Fruit fly (Drosophila melanogaster) whole organism, embryonic: ENCODE measurements around the gene CG13248.

Experiments
- Antp ChIP-seq: fragments of 200-800 bp; sonication (Bioruptor generic); optimal IDR thresholded peaks from 3 replicates; lab custom pipeline; 2016; ENCODE audit warnings: missing biosample characterization, missing genetic modification characterization
- Awh ChIP-seq: fragments of 200-800 bp; sonication (Bioruptor generic); IDR thresholded peaks from 2 replicates; pipeline ENCODE4, ENCODE4 v1.3.6; 2022; ENCODE audit warnings: missing biosample characterization, missing genetic modification characterization
- CG10431 ChIP-seq: fragments of 200-800 bp; sonication (Bioruptor generic); optimal IDR thresholded peaks from 3 replicates; lab custom pipeline; 2018; ENCODE audit warnings: missing biosample characterization, mild to moderate bottlenecking, missing genetic modification characterization
- CG11093 ChIP-seq: fragments of 200-800 bp; sonication (Bioruptor generic); IDR thresholded peaks from 3 replicates; pipeline ENCODE4 v1.3.6; 2022; ENCODE audit warnings: missing biosample characterization, missing genetic modification characterization
- CG12236 ChIP-seq: fragments of 200-800 bp; sonication (Bioruptor generic); optimal IDR thresholded peaks from 2 replicates; lab custom pipeline; 2016; ENCODE audit warnings: missing biosample characterization, missing genetic modification characterization
- CG13287 ChIP-seq: fragments of 200-800 bp; sonication (Bioruptor generic); IDR thresholded peaks from 2 replicates; pipeline ENCODE4 v1.3.6; 2022; ENCODE audit warnings: missing biosample characterization, missing genetic modification characterization; ENCODE audit not compliant: partially characterized antibody
- CG13296 ChIP-seq: fragments of 200-800 bp; sonication (Bioruptor generic); optimal IDR thresholded peaks from 3 replicates; lab custom pipeline; 2018; ENCODE audit warnings: missing biosample characterization, mild to moderate bottlenecking, missing genetic modification characterization
- CG14014 ChIP-seq: fragments of 200-800 bp; sonication (Bioruptor generic); IDR thresholded peaks from 2 replicates; pipeline ENCODE4 v1.3.6; 2022; ENCODE audit warnings: missing biosample characterization, missing genetic modification characterization
- CG15696 ChIP-seq: fragments of 200-800 bp; sonication (Bioruptor generic); optimal IDR thresholded peaks from 2 replicates; lab custom pipeline; 2019; ENCODE audit warnings: missing biosample characterization, mild to moderate bottlenecking, missing genetic modification characterization, moderate library complexity
- CG17802 ChIP-seq: fragments of 200-800 bp; sonication (Bioruptor generic); optimal IDR thresholded peaks from 2 replicates; lab custom pipeline; 2018; ENCODE audit warnings: missing biosample characterization, mild to moderate bottlenecking, missing genetic modification characterization, moderate library complexity
- CG18262 ChIP-seq: fragments of 200-800 bp; optimal IDR thresholded peaks from 3 replicates; lab custom pipeline; 2019; ENCODE audit warnings: missing biosample characterization, mild to moderate bottlenecking, missing genetic modification characterization, moderate library complexity
- CG2116 ChIP-seq: fragments of 200-800 bp; sonication (Bioruptor generic); optimal IDR thresholded peaks from 3 replicates; lab custom pipeline; 2018; ENCODE audit warnings: missing biosample characterization, mild to moderate bottlenecking, missing genetic modification characterization
- CG2875 ChIP-seq: fragments of 200-800 bp; sonication (Bioruptor generic); optimal IDR thresholded peaks from 2 replicates; lab custom pipeline; 2017; ENCODE audit warnings: missing biosample characterization, mild to moderate bottlenecking, missing genetic modification characterization, missing genetic modification reagents
- CG34422 ChIP-seq: fragments of 200-800 bp; sonication (Bioruptor generic); IDR thresholded peaks from 3 replicates; pipeline ENCODE4 v1.3.6; 2022; ENCODE audit warnings: missing biosample characterization, missing genetic modification characterization
- CG3847 ChIP-seq: fragments of 200-800 bp; sonication (Bioruptor generic); IDR thresholded peaks from 2 replicates; pipeline ENCODE4 v1.3.6; 2022; ENCODE audit warnings: missing biosample characterization, missing genetic modification characterization
- CG42726 ChIP-seq: fragments of 200-800 bp; sonication (Bioruptor generic); IDR thresholded peaks from 2 replicates; pipeline ENCODE4 v1.3.6; 2022; ENCODE audit warnings: missing biosample characterization, missing genetic modification characterization; ENCODE audit not compliant: partially characterized antibody
- CG4282 ChIP-seq: fragments of 200-800 bp; sonication (Bioruptor generic); optimal IDR thresholded peaks from 2 replicates; lab custom pipeline; 2016; ENCODE audit warnings: missing biosample characterization, missing genetic modification characterization
- CG5953 ChIP-seq: fragments of 200-800 bp; sonication (Bioruptor generic); IDR thresholded peaks from 2 replicates; pipeline ENCODE4 v1.3.6; 2022; ENCODE audit warnings: missing biosample characterization, missing genetic modification characterization
- CG7963 ChIP-seq: fragments of 200-800 bp; sonication (Bioruptor generic); IDR thresholded peaks from 3 replicates; pipeline ENCODE4 v1.3.6; 2022; ENCODE audit warnings: missing biosample characterization, missing genetic modification characterization; ENCODE audit not compliant: partially characterized antibody
- CG8765 ChIP-seq: fragments of 200-800 bp; sonication (Bioruptor generic); IDR thresholded peaks from 2 replicates; pipeline ENCODE4 v1.3.6; 2022; ENCODE audit warnings: missing biosample characterization, missing genetic modification characterization
- CG9215 ChIP-seq: fragments of 200-800 bp; sonication (Bioruptor generic); IDR thresholded peaks from 2 replicates; pipeline ENCODE4 v1.3.6; 2022; ENCODE audit warnings: missing biosample characterization, missing genetic modification characterization
- CTCF ChIP-seq: fragments of 200-800 bp; sonication (Bioruptor generic); optimal IDR thresholded peaks from 2 replicates; lab custom pipeline; 2017; ENCODE audit warnings: missing biosample characterization, mild to moderate bottlenecking, missing genetic modification characterization, moderate library complexity
- CoRest ChIP-seq: fragments of 200-800 bp; sonication (Bioruptor generic); optimal IDR thresholded peaks from 3 replicates; lab custom pipeline; 2018; ENCODE audit warnings: missing biosample characterization, mild to moderate bottlenecking, missing genetic modification characterization, moderate library complexity
- D19B ChIP-seq: fragments of 200-800 bp; sonication (Bioruptor generic); optimal IDR thresholded peaks from 2 replicates; lab custom pipeline; 2017; ENCODE audit warnings: missing biosample characterization, mild to moderate bottlenecking, missing genetic modification characterization
- Doc3 ChIP-seq: fragments of 200-800 bp; sonication (Bioruptor generic); IDR thresholded peaks from 3 replicates; pipeline ENCODE4 v1.3.6; 2022; ENCODE audit warnings: missing biosample characterization, missing genetic modification characterization; ENCODE audit not compliant: partially characterized antibody
- H15 ChIP-seq: fragments of 200-800 bp; sonication (Bioruptor generic); IDR thresholded peaks from 3 replicates; pipeline ENCODE4 v1.3.6; 2022; ENCODE audit warnings: missing biosample characterization, missing genetic modification characterization
- Jarid2 ChIP-seq: fragments of 200-800 bp; sonication (Bioruptor generic); optimal IDR thresholded peaks from 3 replicates; lab custom pipeline; 2017; ENCODE audit warnings: mild to moderate bottlenecking, missing biosample characterization, missing genetic modification reagents, missing genetic modification characterization
- Med ChIP-seq: fragments of 200-800 bp; sonication (Bioruptor generic); peaks from one replicate; lab custom pipeline; 2016; ENCODE audit warnings: missing biosample characterization, missing genetic modification characterization, mild to moderate bottlenecking, inconsistent platforms, moderate library complexity
- Myb ChIP-seq: fragments of 200-800 bp; sonication (Bioruptor generic); optimal IDR thresholded peaks from 2 replicates; lab custom pipeline; 2016; ENCODE audit warnings: missing biosample characterization, missing genetic modification characterization
- NFAT ChIP-seq: fragments of 200-800 bp; sonication (Bioruptor generic); IDR thresholded peaks from 2 replicates; pipeline ENCODE4 v1.3.6; 2022; ENCODE audit warnings: missing biosample characterization, missing genetic modification characterization
- Opbp ChIP-seq: fragments of 200-800 bp; sonication (Bioruptor generic); IDR thresholded peaks from 3 replicates; pipeline ENCODE4 v1.3.6; 2022; ENCODE audit warnings: missing biosample characterization, missing genetic modification characterization; ENCODE audit not compliant: partially characterized antibody
- YL-1 ChIP-seq: fragments of 200-800 bp; sonication (Bioruptor generic); optimal IDR thresholded peaks from 3 replicates; lab custom pipeline; 2017; ENCODE audit warnings: missing biosample characterization, mild to moderate bottlenecking, missing genetic modification characterization
- aop ChIP-seq: fragments of 200-800 bp; sonication (Bioruptor generic); IDR thresholded peaks from 2 replicates; pipeline ENCODE4 v1.3.6; 2022; ENCODE audit warnings: missing biosample characterization, missing genetic modification characterization
- chinmo ChIP-seq: fragments of 200-800 bp; sonication (Bioruptor generic); IDR thresholded peaks from 4 replicates; pipeline ENCODE4 v1.3.6; 2022; ENCODE audit warnings: missing biosample characterization, missing genetic modification characterization; ENCODE audit not compliant: partially characterized antibody
- crc ChIP-seq: fragments of 200-800 bp; sonication (Bioruptor generic); optimal IDR thresholded peaks from 2 replicates; lab custom pipeline; 2016; ENCODE audit warnings: missing biosample characterization, missing genetic modification characterization
- crol ChIP-seq: fragments of 200-800 bp; sonication (Bioruptor generic); IDR thresholded peaks from 2 replicates; pipeline ENCODE4 v1.3.6; 2022; ENCODE audit warnings: missing biosample characterization, missing genetic modification characterization
- dimm ChIP-seq: fragments of 200-800 bp; sonication (Bioruptor generic); IDR thresholded peaks from 2 replicates; pipeline ENCODE4 v1.3.6; 2022; ENCODE audit warnings: missing biosample characterization, missing genetic modification characterization
- dmrt11E ChIP-seq: fragments of 200-800 bp; sonication (Bioruptor generic); optimal IDR thresholded peaks from 3 replicates; lab custom pipeline; 2018; ENCODE audit warnings: missing biosample characterization, mild to moderate bottlenecking, missing genetic modification characterization, moderate library complexity
- ems ChIP-seq: fragments of 200-800 bp; sonication (Bioruptor generic); optimal IDR thresholded peaks from 3 replicates; lab custom pipeline; 2016; ENCODE audit warnings: missing biosample characterization, missing genetic modification characterization
- fu2 ChIP-seq: fragments of 200-800 bp; sonication (Bioruptor generic); optimal IDR thresholded peaks from 2 replicates; lab custom pipeline; 2016; ENCODE audit warnings: missing biosample characterization, missing genetic modification characterization
- kni ChIP-seq: fragments of 200-800 bp; sonication (Bioruptor generic); optimal IDR thresholded peaks from 3 replicates; lab custom pipeline; 2017; ENCODE audit warnings: mild to moderate bottlenecking, missing biosample characterization, missing genetic modification reagents, missing genetic modification characterization
- mld ChIP-seq: fragments of 200-800 bp; sonication (Bioruptor generic); IDR thresholded peaks from 3 replicates; pipeline ENCODE4 v1.3.6; 2022; ENCODE audit warnings: missing biosample characterization, missing genetic modification characterization; ENCODE audit not compliant: partially characterized antibody
- otp ChIP-seq: fragments of 200-800 bp; sonication (Bioruptor generic); IDR thresholded peaks from 3 replicates; pipeline ENCODE4, ENCODE4 v1.3.6; 2022; ENCODE audit warnings: missing biosample characterization, missing genetic modification characterization
- pita ChIP-seq: fragments of 200-800 bp; sonication (Bioruptor generic); optimal IDR thresholded peaks from 2 replicates; lab custom pipeline; 2017; ENCODE audit warnings: missing biosample characterization, mild to moderate bottlenecking, missing genetic modification characterization
- prd ChIP-seq, 3 experiments: fragments of >200 bp in 2 of 3; fragments of 200-800 bp in 1 of 3; sonication (Bioruptor generic) in 1 of 3; optimal IDR thresholded peaks in 2 of 3; IDR thresholded peaks in 1 of 3; 2 replicates in 2 of 3; 3 replicates in 1 of 3; pipeline versions ENCODE4 v1.3.6 to Lab custom; 2017 to 2022; ENCODE audit warnings: missing biosample characterization in 1 of 3, missing genetic modification characterization in 1 of 3
- ro ChIP-seq: fragments of 200-800 bp; sonication (Bioruptor generic); IDR thresholded peaks from 2 replicates; pipeline ENCODE4 v1.3.6; 2022; ENCODE audit warnings: missing biosample characterization, missing genetic modification characterization
- row ChIP-seq: fragments of 200-800 bp; sonication (Bioruptor generic); IDR thresholded peaks from 3 replicates; pipeline ENCODE4 v1.3.6; 2022; ENCODE audit warnings: missing biosample characterization, missing genetic modification characterization
- sr ChIP-seq: fragments of 200-800 bp; sonication (Bioruptor generic); IDR thresholded peaks from 3 replicates; pipeline ENCODE4 v1.3.6; 2022; ENCODE audit warnings: missing biosample characterization, missing genetic modification characterization
- trem ChIP-seq: fragments of 200-800 bp; optimal IDR thresholded peaks from 3 replicates; lab custom pipeline; 2019; ENCODE audit warnings: missing biosample characterization, mild to moderate bottlenecking, missing genetic modification characterization, moderate library complexity

Gene CG13248

dm6 chr3L:20444815-20445519 is 34.6 kb upstream of the CG13248 start (continued):
- TF ChIP-seq CG8765 (GFP tag; lab: Robert Waterston, UW) (peak; percentile 77; the same call in 1 of the 2 replicates), CG5953 (peak; percentile 85), CG34422 (peak; percentile 94), mld (GFP tag; lab: Robert Waterston, UW) (no peak), CG7963 (GFP tag; lab: Robert Waterston, UW) (no peak), CTCF (GFP tag; lab: Kevin White, UChicago) (peak; percentile 28), prd (optimal IDR thresholded peaks at IDR 0.05; lab: Kevin White, UChicago) (no peak), prd (GFP tag; IDR thresholded peaks at IDR 0.05; lab: Robert Waterston, UW) (peak; percentile 94), CG4282 (GFP tag; lab: Kevin White, UChicago) (peak; percentile 27), dmrt11E (tag; lab: Kevin White, UChicago) (peak; percentile 75), D19B (GFP tag; lab: Kevin White, UChicago) (peak; percentile 54), kni (GFP tag; lab: Kevin White, UChicago) (no peak), CG9215 (peak; percentile 76), sr (GFP tag; lab: Robert Waterston, UW) (peak; percentile 52; the same call in 1 of the 3 replicates), H15 (GFP tag; lab: Robert Waterston, UW) (peak; percentile 93), Myb (GFP tag; lab: Kevin White, UChicago) (no peak), crol (GFP tag; lab: Robert Waterston, UW) (0 out of 2 replicates have a peak, but pooled peaks have one; percentile 27), Antp (peak; percentile 5), YL-1 (GFP tag; lab: Kevin White, UChicago) (peak; percentile 34), NFAT (GFP tag; lab: Robert Waterston, UW) (peak; percentile 80), CG15696 (tag; lab: Kevin White, UChicago) (peak; percentile 43), Opbp (GFP tag; lab: Robert Waterston, UW) (no peak), ems (peak; percentile 56), CG10431 (GFP tag; lab: Kevin White, UChicago) (no peak), CG3847 (peak; percentile 78), CG18262 (tag; lab: Kevin White, UChicago) (peak; percentile 88), crc (GFP tag; lab: Kevin White, UChicago) (no peak), CG2116 (GFP tag; lab: Kevin White, UChicago) (peak; percentile 52), chinmo (no peak), Med (GFP tag; lab: Kevin White, UChicago) (peak; percentile 86), Awh (GFP tag; lab: Robert Waterston, UW) (peak; percentile 92), trem (tag; lab: Kevin White, UChicago) (peak; percentile 71), Jarid2 (GFP tag; lab: Kevin White, UChicago) (peak; percentile 65), otp (peak; percentile 84), CoRest (tag; lab: Kevin White, UChicago) (peak; percentile 85), CG13296 (GFP tag; lab: Kevin White, UChicago) (peak; percentile 74), ro (0 out of 2 replicates have a peak, but pooled peaks have one; percentile 46), CG2875 (GFP tag; lab: Kevin White, UChicago) (peak; percentile 83), CG11093 (GFP tag; lab: Robert Waterston, UW) (peak; percentile 85), Doc3 (GFP tag; lab: Robert Waterston, UW) (no peak), fu2 (GFP tag; lab: Kevin White, UChicago) (no peak), CG14014 (GFP tag; lab: Robert Waterston, UW) (peak; percentile 88), CG42726 (no peak), CG13287 (GFP tag; lab: Robert Waterston, UW) (peak; percentile 35; the same call in 1 of the 2 replicates), aop (GFP tag; lab: Robert Waterston, UW) (peak; percentile 76), CG17802 (tag; lab: Kevin White, UChicago) (peak; percentile 43), CG12236 (GFP tag; lab: Kevin White, UChicago) (no peak), dimm (GFP tag; lab: Robert Waterston, UW) (peak; percentile 66; the same call in 1 of the 2 replicates), row (GFP tag; lab: Robert Waterston, UW) (peak; percentile 92), pita (no peak)
